Fruit fly (Drosophila melanogaster) whole organism, embryonic: ENCODE results near the gene Bacc.
A peak's percentile ranks its signal among the peaks of the same experiment; 100 is the strongest.

Experiments used
- Abd-B ChIP-seq: fragments of 200-800 bp; sonication (Bioruptor generic); optimal IDR thresholded peaks from 2 replicates; lab custom pipeline; 2018; ENCODE audit warnings: missing biosample characterization, mild to moderate bottlenecking, missing genetic modification characterization, moderate library complexity
- B-H1 ChIP-seq: fragments of 200-800 bp; sonication (Bioruptor generic); IDR thresholded peaks from 3 replicates; pipeline ENCODE4 v1.3.6; 2022; ENCODE audit warnings: missing biosample characterization, missing genetic modification characterization
- Bteb2 ChIP-seq: fragments of 200-800 bp; sonication (Bioruptor generic); optimal IDR thresholded peaks from 2 replicates; lab custom pipeline; 2016; ENCODE audit warnings: missing biosample characterization, missing genetic modification characterization
- CG10274 ChIP-seq: fragments of 200-800 bp; sonication (Bioruptor generic); optimal IDR thresholded peaks from 3 replicates; lab custom pipeline; 2017; ENCODE audit warnings: missing biosample characterization, mild to moderate bottlenecking, missing genetic modification characterization
- CG11085 ChIP-seq: fragments of 200-800 bp; sonication (Bioruptor generic); IDR thresholded peaks from 2 replicates; pipeline ENCODE4 v1.3.6; 2022; ENCODE audit warnings: missing biosample characterization, missing genetic modification characterization
- CG11695 ChIP-seq: fragments of 200-800 bp; sonication (Bioruptor generic); IDR thresholded peaks from 3 replicates; pipeline ENCODE4 v1.3.6; 2022; ENCODE audit warnings: missing biosample characterization, missing genetic modification characterization
- CG12104 ChIP-seq: fragments of 200-800 bp; sonication (Bioruptor generic); optimal IDR thresholded peaks from 3 replicates; lab custom pipeline; 2016; ENCODE audit warnings: missing biosample characterization, missing genetic modification characterization
- CG12219 ChIP-seq: fragments of 200-800 bp; sonication (Bioruptor generic); optimal IDR thresholded peaks from 3 replicates; lab custom pipeline; 2018; ENCODE audit warnings: missing biosample characterization, mild to moderate bottlenecking, missing genetic modification characterization
- CG12391 ChIP-seq: fragments of 200-800 bp; sonication (Bioruptor generic); optimal IDR thresholded peaks from 3 replicates; lab custom pipeline; 2018; ENCODE audit warnings: missing biosample characterization, mild to moderate bottlenecking, missing genetic modification characterization, moderate library complexity
- CG12769 ChIP-seq: fragments of 200-800 bp; sonication (Bioruptor generic); optimal IDR thresholded peaks from 2 replicates; lab custom pipeline; 2019; ENCODE audit warnings: missing biosample characterization, mild to moderate bottlenecking, missing genetic modification characterization, moderate library complexity
- CG12942 ChIP-seq: fragments of 200-800 bp; sonication (Bioruptor generic); optimal IDR thresholded peaks from 3 replicates; lab custom pipeline; 2016; ENCODE audit warnings: missing biosample characterization, missing genetic modification characterization
- CG14441 ChIP-seq: fragments of 200-800 bp; sonication (Bioruptor generic); IDR thresholded peaks from 2 replicates; pipeline ENCODE4 v1.3.6; 2022; ENCODE audit warnings: missing biosample characterization, missing genetic modification characterization
- CG17359 ChIP-seq: fragments of 200-800 bp; sonication (Bioruptor generic); optimal IDR thresholded peaks from 3 replicates; lab custom pipeline; 2018; ENCODE audit warnings: missing biosample characterization, mild to moderate bottlenecking, missing genetic modification characterization, moderate library complexity
- CG17385 ChIP-seq: fragments of 200-800 bp; sonication (Bioruptor generic); optimal IDR thresholded peaks from 3 replicates; lab custom pipeline; 2018; ENCODE audit warnings: missing biosample characterization, mild to moderate bottlenecking, missing genetic modification characterization
- CG17829 ChIP-seq: fragments of 200-800 bp; optimal IDR thresholded peaks from 2 replicates; lab custom pipeline; 2019; ENCODE audit warnings: missing biosample characterization, mild to moderate bottlenecking, missing genetic modification characterization, moderate library complexity
- CG30403 ChIP-seq: fragments of 200-800 bp; sonication (Bioruptor generic); optimal IDR thresholded peaks from 3 replicates; lab custom pipeline; 2016; ENCODE audit warnings: missing biosample characterization, missing genetic modification characterization
- CG3163 ChIP-seq: fragments of 200-800 bp; sonication (Bioruptor generic); optimal IDR thresholded peaks from 3 replicates; lab custom pipeline; 2016; ENCODE audit warnings: missing biosample characterization, missing genetic modification characterization
- CG4707 ChIP-seq: fragments of 200-800 bp; sonication (Bioruptor generic); optimal IDR thresholded peaks from 2 replicates; lab custom pipeline; 2018; ENCODE audit warnings: missing biosample characterization, mild to moderate bottlenecking, missing genetic modification characterization, moderate library complexity
- CG6175 ChIP-seq: fragments of 200-800 bp; sonication (Bioruptor generic); IDR thresholded peaks from 3 replicates; pipeline ENCODE4 v1.3.6; 2022; ENCODE audit warnings: missing biosample characterization, missing genetic modification characterization
- CG6654 ChIP-seq: fragments of 200-800 bp; sonication (Bioruptor generic); optimal IDR thresholded peaks from 2 replicates; lab custom pipeline; 2017; ENCODE audit warnings: missing biosample characterization, mild to moderate bottlenecking, missing genetic modification characterization
- CG7987 ChIP-seq: fragments of 200-800 bp; sonication (Bioruptor generic); optimal IDR thresholded peaks from 2 replicates; lab custom pipeline; 2018; ENCODE audit warnings: missing biosample characterization, mild to moderate bottlenecking, missing genetic modification characterization, moderate library complexity
- CG8924 ChIP-seq: fragments of 200-800 bp; optimal IDR thresholded peaks from 3 replicates; lab custom pipeline; 2019; ENCODE audit warnings: missing biosample characterization, mild to moderate bottlenecking, missing genetic modification characterization, moderate library complexity
- D ChIP-seq, 2 experiments: fragments of 200-800 bp in 1 of 2; fragments of >200 bp in 1 of 2; sonication (Bioruptor generic) in 1 of 2; optimal IDR thresholded peaks; 2 replicates in 1 of 2; 3 replicates in 1 of 2; lab custom pipeline; 2017; ENCODE audit warnings: mild to moderate bottlenecking in 1 of 2, missing biosample characterization in 1 of 2, missing genetic modification characterization in 1 of 2, missing genetic modification reagents in 1 of 2
- Dek ChIP-seq: fragments of 200-800 bp; sonication (Bioruptor generic); optimal IDR thresholded peaks from 3 replicates; lab custom pipeline; 2019; ENCODE audit warnings: missing biosample characterization, mild to moderate bottlenecking, missing genetic modification characterization, moderate library complexity
- Doc3 ChIP-seq: fragments of 200-800 bp; sonication (Bioruptor generic); IDR thresholded peaks from 3 replicates; pipeline ENCODE4 v1.3.6; 2022; ENCODE audit warnings: missing biosample characterization, missing genetic modification characterization; ENCODE audit not compliant: partially characterized antibody
- E2f2 ChIP-seq: fragments of 200-800 bp; sonication (Bioruptor generic); IDR thresholded peaks from 2 replicates; pipeline ENCODE4 v1.3.6; 2022; ENCODE audit warnings: missing biosample characterization, missing genetic modification characterization
- HLH4C ChIP-seq: fragments of 200-800 bp; sonication (Bioruptor generic); IDR thresholded peaks from 3 replicates; pipeline ENCODE4 v1.3.6; 2022; ENCODE audit warnings: missing biosample characterization, missing genetic modification characterization; ENCODE audit not compliant: partially characterized antibody
- Hr51 ChIP-seq, 2 experiments: fragments of 200-800 bp; sonication (Bioruptor generic); optimal IDR thresholded peaks; 2 replicates in 1 of 2; 3 replicates in 1 of 2; lab custom pipeline; 2016 to 2018; ENCODE audit warnings: missing biosample characterization in 2 of 2, missing genetic modification characterization in 2 of 2, mild to moderate bottlenecking in 1 of 2, moderate library complexity in 1 of 2
- Hr78 ChIP-seq, 2 experiments: fragments of 200-800 bp in 1 of 2; fragments of >200 bp in 1 of 2; sonication (Bioruptor generic) in 1 of 2; optimal IDR thresholded peaks; 2 replicates each; lab custom pipeline; 2017 to 2019; ENCODE audit warnings: missing biosample characterization in 2 of 2, missing genetic modification characterization in 2 of 2, mild to moderate bottlenecking in 1 of 2, moderate library complexity in 1 of 2
- Scr ChIP-seq: fragments of 200-800 bp; sonication (Bioruptor generic); IDR thresholded peaks from 2 replicates; pipeline ENCODE4 v1.3.6; 2022; ENCODE audit warnings: missing biosample characterization, missing genetic modification characterization; ENCODE audit not compliant: partially characterized antibody
- bsh ChIP-seq, 2 experiments: fragments of 200-800 bp; sonication (Bioruptor generic); optimal IDR thresholded peaks; 2 replicates each; lab custom pipeline; 2017 to 2018; ENCODE audit warnings: mild to moderate bottlenecking in 2 of 2, missing biosample characterization in 2 of 2, missing genetic modification characterization in 2 of 2, moderate library complexity in 1 of 2
- chif ChIP-seq, 2 experiments: fragments of 200-800 bp; sonication (Bioruptor generic); optimal IDR thresholded peaks; 3 replicates each; lab custom pipeline; 2016; ENCODE audit warnings: missing biosample characterization in 2 of 2, missing genetic modification characterization in 2 of 2
- chm ChIP-seq: fragments of 200-800 bp; sonication (Bioruptor generic); IDR thresholded peaks from 2 replicates; pipeline ENCODE4 v1.3.6; 2022; ENCODE audit warnings: missing biosample characterization, missing genetic modification characterization
- croc ChIP-seq: fragments of 200-800 bp; sonication (Bioruptor generic); conservative IDR thresholded peaks from 3 replicates; pipeline ENCODE4 v1.3.6; 2022; ENCODE audit warnings: missing biosample characterization, missing genetic modification characterization
- crp ChIP-seq, 2 experiments: fragments of 200-800 bp; sonication (Bioruptor generic); optimal IDR thresholded peaks; 2 replicates in 1 of 2; 3 replicates in 1 of 2; lab custom pipeline; 2017; ENCODE audit warnings: missing biosample characterization in 2 of 2, missing genetic modification characterization in 2 of 2, mild to moderate bottlenecking in 1 of 2, moderate library complexity in 1 of 2
- disco-r ChIP-seq: fragments of 200-800 bp; sonication (Bioruptor generic); optimal IDR thresholded peaks from 2 replicates; lab custom pipeline; 2016; ENCODE audit warnings: missing biosample characterization, missing genetic modification characterization
- fd64A ChIP-seq: fragments of 200-800 bp; sonication (Bioruptor generic); optimal IDR thresholded peaks from 3 replicates; lab custom pipeline; 2018; ENCODE audit warnings: missing biosample characterization, mild to moderate bottlenecking, missing genetic modification characterization
- gce ChIP-seq: fragments of 200-800 bp; sonication (Bioruptor generic); IDR thresholded peaks from 3 replicates; pipeline ENCODE4 v1.3.6; 2022; ENCODE audit warnings: missing biosample characterization, missing genetic modification characterization
- knrl ChIP-seq: fragments of 200-800 bp; sonication (Bioruptor generic); IDR thresholded peaks from 3 replicates; pipeline ENCODE4 v1.3.6; 2022; ENCODE audit warnings: missing biosample characterization, missing genetic modification characterization; ENCODE audit not compliant: partially characterized antibody
- lmd ChIP-seq: fragments of 200-800 bp; sonication (Bioruptor generic); IDR thresholded peaks from 2 replicates; pipeline ENCODE4 v1.3.6; 2022; ENCODE audit warnings: missing biosample characterization, missing genetic modification characterization
- lola ChIP-seq, 3 experiments: fragments of >200 bp in 2 of 3; fragments of 200-800 bp in 1 of 3; sonication (Bioruptor generic) in 1 of 3; optimal IDR thresholded peaks; 2 replicates each; lab custom pipeline; 2017 to 2019; ENCODE audit warnings: missing biosample characterization in 3 of 3, missing genetic modification characterization in 3 of 3, mild to moderate bottlenecking in 1 of 3, moderate library complexity in 1 of 3
- nau ChIP-seq: fragments of 200-800 bp; sonication (Bioruptor generic); optimal IDR thresholded peaks from 3 replicates; lab custom pipeline; 2017; ENCODE audit warnings: missing biosample characterization, mild to moderate bottlenecking, missing genetic modification characterization, missing genetic modification reagents
- oc ChIP-seq: fragments of 200-800 bp; sonication (Bioruptor generic); optimal IDR thresholded peaks from 2 replicates; lab custom pipeline; 2018; ENCODE audit warnings: missing biosample characterization, mild to moderate bottlenecking, missing genetic modification characterization, moderate library complexity
- odd ChIP-seq: fragments of 200-800 bp; sonication (Bioruptor generic); optimal IDR thresholded peaks from 2 replicates; lab custom pipeline; 2017; ENCODE audit warnings: missing biosample characterization, mild to moderate bottlenecking, missing genetic modification characterization
- pita ChIP-seq: fragments of 200-800 bp; sonication (Bioruptor generic); optimal IDR thresholded peaks from 2 replicates; lab custom pipeline; 2017; ENCODE audit warnings: missing biosample characterization, mild to moderate bottlenecking, missing genetic modification characterization
- tap ChIP-seq: fragments of 200-800 bp; optimal IDR thresholded peaks from 3 replicates; lab custom pipeline; 2019; ENCODE audit warnings: missing biosample characterization, mild to moderate bottlenecking, missing genetic modification characterization, moderate library complexity
- unc-4 ChIP-seq: fragments of 200-800 bp; sonication (Bioruptor generic); IDR thresholded peaks from 2 replicates; pipeline ENCODE4 v1.3.6; 2022; ENCODE audit warnings: missing biosample characterization, missing genetic modification characterization; ENCODE audit not compliant: partially characterized antibody
- vnd ChIP-seq: fragments of 200-800 bp; sonication (Bioruptor generic); IDR thresholded peaks from 3 replicates; pipeline ENCODE4 v1.3.6; 2022; ENCODE audit warnings: missing biosample characterization, missing genetic modification characterization; ENCODE audit not compliant: partially characterized antibody
- zen2 ChIP-seq: fragments of 200-800 bp; sonication (Bioruptor generic); IDR thresholded peaks from 3 replicates; pipeline ENCODE4 v1.3.6; 2022; ENCODE audit warnings: missing biosample characterization, missing genetic modification characterization; ENCODE audit not compliant: partially characterized antibody

Bacc gene

DNA sequence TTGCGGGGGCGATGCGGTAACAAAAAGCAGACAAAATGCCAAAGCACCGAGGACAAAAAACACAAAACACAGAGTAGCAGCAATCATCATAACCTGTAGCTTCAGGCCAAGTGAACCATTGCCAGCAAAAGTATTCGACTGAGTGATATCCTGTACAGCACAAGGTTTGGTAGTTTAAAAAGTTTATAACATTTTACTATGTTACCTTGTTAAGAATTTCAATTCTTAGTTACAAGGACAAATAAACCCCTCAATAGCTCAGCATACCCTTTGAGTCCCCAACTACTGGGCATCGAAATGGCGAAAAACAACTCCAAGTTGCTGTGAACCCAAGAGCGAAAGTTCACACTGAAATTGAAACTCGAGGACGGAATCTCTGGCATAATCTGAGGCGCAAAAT, 29.1 kb upstream of the Bacc start (continued):
- TF ChIP-seq CG12219 (GFP tag; lab: Kevin White, UChicago) = no peak
- no peak for TF ChIP-seq nau
- no peak for TF ChIP-seq CG11085 (GFP tag; lab: Robert Waterston, UW)
- TF ChIP-seq CG17385 (GFP tag; lab: Kevin White, UChicago) = no peak
- no peak for TF ChIP-seq disco-r (GFP tag; lab: Kevin White, UChicago)
- no peak for TF ChIP-seq knrl (GFP tag; lab: Robert Waterston, UW)
- TF ChIP-seq CG12942 (GFP tag; lab: Kevin White, UChicago) = no peak
- TF ChIP-seq CG10274 (GFP tag; lab: Kevin White, UChicago) = no peak
- TF ChIP-seq zen2 = no peak
- TF ChIP-seq CG17359 (tag; lab: Kevin White, UChicago) = peak; percentile 30
- peak; percentile 64 for TF ChIP-seq CG12769 (tag; lab: Kevin White, UChicago)
- TF ChIP-seq crp (GFP tag; optimal IDR thresholded peaks at IDR 0.05; lab: Kevin White, UChicago) = no peak
- TF ChIP-seq CG4707 (GFP tag; lab: Kevin White, UChicago) = no peak
- 0 out of 3 replicates have a peak, but pooled peaks have one; percentile 8 for TF ChIP-seq CG11695 (GFP tag; lab: Robert Waterston, UW)
- TF ChIP-seq fd64A (GFP tag; lab: Kevin White, UChicago) = no peak
- no peak for TF ChIP-seq CG8924 (tag; lab: Kevin White, UChicago)
- TF ChIP-seq lmd = peak; percentile 25; the same call in 1 of the 2 replicates
- TF ChIP-seq vnd (GFP tag; lab: Robert Waterston, UW) = no peak
- no peak for TF ChIP-seq Abd-B (GFP tag; lab: Kevin White, UChicago)
- no peak for TF ChIP-seq unc-4 (GFP tag; lab: Robert Waterston, UW)
- TF ChIP-seq gce (GFP tag; lab: Robert Waterston, UW) = no peak
- TF ChIP-seq B-H1 (GFP tag; lab: Robert Waterston, UW) = no peak
- no peak for TF ChIP-seq Bteb2 (GFP tag; lab: Kevin White, UChicago)
- no peak for TF ChIP-seq chm
- TF ChIP-seq tap (tag; lab: Kevin White, UChicago) = no peak
- TF ChIP-seq Scr (GFP tag; lab: Robert Waterston, UW) = no peak
- no peak for TF ChIP-seq D (optimal IDR thresholded peaks at IDR 0.05; lab: Kevin White, UChicago)
- no peak for TF ChIP-seq D (GFP tag; optimal IDR thresholded peaks at IDR 0.05; lab: Kevin White, UChicago)
- TF ChIP-seq CG17829 = no peak
- no peak for TF ChIP-seq CG12391 (tag; lab: Kevin White, UChicago)
- TF ChIP-seq E2f2 = no peak
- no peak for TF ChIP-seq Doc3 (GFP tag; lab: Robert Waterston, UW)
- TF ChIP-seq Dek (tag; lab: Kevin White, UChicago) = no peak
- TF ChIP-seq CG6654 (GFP tag; lab: Kevin White, UChicago) = no peak
- no peak for TF ChIP-seq Hr78 (GFP tag; optimal IDR thresholded peaks at IDR 0.05; lab: Kevin White, UChicago)
- TF ChIP-seq croc = no peak
- no peak for TF ChIP-seq odd
- peak in 1 of 2 experiments; percentile 39 for TF ChIP-seq Hr51 (GFP tag; optimal IDR thresholded peaks at IDR 0.05; lab: Kevin White, UChicago)
- no peak for TF ChIP-seq pita (GFP tag; lab: Kevin White, UChicago)
- TF ChIP-seq CG6175 (GFP tag; lab: Robert Waterston, UW) = no peak
- TF ChIP-seq chif (GFP tag; optimal IDR thresholded peaks at IDR 0.05; lab: Kevin White, UChicago) = no peak
- TF ChIP-seq bsh (GFP tag; optimal IDR thresholded peaks at IDR 0.05; lab: Kevin White, UChicago) = no peak
- TF ChIP-seq HLH4C = no peak
- TF ChIP-seq CG3163 (GFP tag; lab: Kevin White, UChicago) = no peak
- no peak for TF ChIP-seq oc (tag; lab: Kevin White, UChicago)
- no peak for TF ChIP-seq CG14441 (GFP tag; lab: Robert Waterston, UW)
- TF ChIP-seq lola (GFP tag; optimal IDR thresholded peaks at IDR 0.05; lab: Kevin White, UChicago) = no peak
- TF ChIP-seq CG7987 (GFP tag; lab: Kevin White, UChicago) = no peak
- TF ChIP-seq CG12104 = no peak
- peak; percentile 17 for TF ChIP-seq CG30403
